Fruit fly (Drosophila melanogaster) whole organism, embryonic: ENCODE results near the gene CG44428.

ENCODE experiments used
- Ada2b ChIP-seq: fragments of 200-800 bp; sonication (Bioruptor generic); IDR thresholded peaks from 2 replicates; pipeline ENCODE4 v1.3.6; 2022; ENCODE audit warnings: missing biosample characterization, missing genetic modification characterization
- Atf6 ChIP-seq: fragments of 200-800 bp; sonication (Bioruptor generic); IDR thresholded peaks from 2 replicates; pipeline ENCODE4 v1.3.6; 2022; ENCODE audit warnings: missing biosample characterization, missing genetic modification characterization
- CG10274 ChIP-seq: fragments of 200-800 bp; sonication (Bioruptor generic); optimal IDR thresholded peaks from 3 replicates; lab custom pipeline; 2017; ENCODE audit warnings: missing biosample characterization, mild to moderate bottlenecking, missing genetic modification characterization
- CG10366 ChIP-seq: fragments of 200-800 bp; sonication (Bioruptor generic); IDR thresholded peaks from 2 replicates; pipeline ENCODE4 v1.3.6; 2022; ENCODE audit warnings: missing biosample characterization, missing genetic modification characterization
- CG11560 ChIP-seq: fragments of 200-800 bp; sonication (Bioruptor generic); IDR thresholded peaks from 3 replicates; pipeline ENCODE4 v1.3.6; 2022; ENCODE audit warnings: missing biosample characterization, missing genetic modification characterization
- CG11695 ChIP-seq: fragments of 200-800 bp; sonication (Bioruptor generic); IDR thresholded peaks from 3 replicates; pipeline ENCODE4 v1.3.6; 2022; ENCODE audit warnings: missing biosample characterization, missing genetic modification characterization
- CG1233 ChIP-seq: fragments of 200-800 bp; sonication (Bioruptor generic); optimal IDR thresholded peaks from 4 replicates; lab custom pipeline; 2018; ENCODE audit warnings: missing biosample characterization, mild to moderate bottlenecking, missing genetic modification characterization
- CG13894 ChIP-seq: fragments of 200-800 bp; sonication (Bioruptor generic); optimal IDR thresholded peaks from 3 replicates; lab custom pipeline; 2018; ENCODE audit warnings: missing biosample characterization, mild to moderate bottlenecking, missing genetic modification characterization, moderate library complexity
- CG14014 ChIP-seq: fragments of 200-800 bp; sonication (Bioruptor generic); IDR thresholded peaks from 2 replicates; pipeline ENCODE4 v1.3.6; 2022; ENCODE audit warnings: missing biosample characterization, missing genetic modification characterization
- CG15073 ChIP-seq: fragments of 200-800 bp; sonication (Bioruptor generic); optimal IDR thresholded peaks from 2 replicates; lab custom pipeline; 2016; ENCODE audit warnings: missing biosample characterization, missing genetic modification characterization
- CG17361 ChIP-seq: fragments of 200-800 bp; sonication (Bioruptor generic); IDR thresholded peaks from 3 replicates; pipeline ENCODE4 v1.3.6; 2022; ENCODE audit warnings: missing biosample characterization, missing genetic modification characterization
- CG18262 ChIP-seq: fragments of 200-800 bp; optimal IDR thresholded peaks from 3 replicates; lab custom pipeline; 2019; ENCODE audit warnings: missing biosample characterization, mild to moderate bottlenecking, missing genetic modification characterization, moderate library complexity
- CG1832 ChIP-seq: fragments of 200-800 bp; sonication (Bioruptor generic); optimal IDR thresholded peaks from 2 replicates; lab custom pipeline; 2017; ENCODE audit warnings: missing biosample characterization, mild to moderate bottlenecking, missing genetic modification characterization, inconsistent platforms
- CG2202 ChIP-seq: fragments of 200-800 bp; sonication (Bioruptor generic); optimal IDR thresholded peaks from 2 replicates; lab custom pipeline; 2018; ENCODE audit warnings: missing biosample characterization, mild to moderate bottlenecking, missing genetic modification characterization
- CG3065 ChIP-seq: fragments of 200-800 bp; sonication (Bioruptor generic); optimal IDR thresholded peaks from 2 replicates; lab custom pipeline; 2016; ENCODE audit warnings: missing biosample characterization, missing genetic modification characterization
- CG32767 ChIP-seq: fragments of 200-800 bp; sonication (Bioruptor generic); IDR thresholded peaks from 2 replicates; pipeline ENCODE4 v1.3.6; 2022; ENCODE audit warnings: missing biosample characterization, missing genetic modification characterization
- CG4282 ChIP-seq: fragments of 200-800 bp; sonication (Bioruptor generic); optimal IDR thresholded peaks from 2 replicates; lab custom pipeline; 2016; ENCODE audit warnings: missing biosample characterization, missing genetic modification characterization
- CG6272 ChIP-seq: fragments of 200-800 bp; sonication (Bioruptor generic); IDR thresholded peaks from 2 replicates; pipeline ENCODE4 v1.3.6; 2022; ENCODE audit warnings: missing biosample characterization, missing genetic modification characterization
- CG7839 ChIP-seq: fragments of 200-800 bp; sonication (Bioruptor generic); optimal IDR thresholded peaks from 3 replicates; lab custom pipeline; 2018; ENCODE audit warnings: missing biosample characterization, mild to moderate bottlenecking, missing genetic modification characterization, moderate library complexity
- CG8290 ChIP-seq, 3 experiments: fragments of 200-800 bp; sonication (Bioruptor generic); optimal IDR thresholded peaks; 2 replicates each; lab custom pipeline; 2016 to 2019; ENCODE audit warnings: missing biosample characterization in 3 of 3, missing genetic modification characterization in 3 of 3, mild to moderate bottlenecking in 2 of 3, moderate library complexity in 1 of 3
- CG8944 ChIP-seq: fragments of 200-800 bp; sonication (Bioruptor generic); optimal IDR thresholded peaks from 3 replicates; lab custom pipeline; 2016; ENCODE audit warnings: missing biosample characterization, missing genetic modification characterization
- CoRest ChIP-seq: fragments of 200-800 bp; sonication (Bioruptor generic); optimal IDR thresholded peaks from 3 replicates; lab custom pipeline; 2018; ENCODE audit warnings: missing biosample characterization, mild to moderate bottlenecking, missing genetic modification characterization, moderate library complexity
- Dll ChIP-seq: fragments of 200-800 bp; sonication (Bioruptor generic); IDR thresholded peaks from 4 replicates; pipeline ENCODE4 v1.3.6; 2022; ENCODE audit warnings: missing biosample characterization, missing genetic modification characterization; ENCODE audit not compliant: partially characterized antibody
- Hand ChIP-seq: fragments of 200-800 bp; sonication (Bioruptor generic); optimal IDR thresholded peaks from 2 replicates; lab custom pipeline; 2017; ENCODE audit warnings: mild to moderate bottlenecking, missing biosample characterization, missing genetic modification reagents, missing genetic modification characterization
- Mes4 ChIP-seq: fragments of 200-800 bp; sonication (Bioruptor generic); optimal IDR thresholded peaks from 2 replicates; lab custom pipeline; 2016; ENCODE audit warnings: missing biosample characterization, missing genetic modification characterization
- Oaz ChIP-seq: fragments of 200-800 bp; sonication (Bioruptor generic); IDR thresholded peaks from 2 replicates; pipeline ENCODE4 v1.3.6; 2022; ENCODE audit warnings: missing biosample characterization, missing genetic modification characterization
- Rx ChIP-seq: fragments of 200-800 bp; sonication (Bioruptor generic); IDR thresholded peaks from 2 replicates; pipeline ENCODE4 v1.3.6; 2022; ENCODE audit warnings: missing biosample characterization, missing genetic modification characterization
- Six4 ChIP-seq: fragments of 200-800 bp; sonication (Bioruptor generic); optimal IDR thresholded peaks from 2 replicates; lab custom pipeline; 2016; ENCODE audit warnings: missing biosample characterization, missing genetic modification characterization
- Ssrp ChIP-seq: fragments of 200-800 bp; sonication (Bioruptor generic); optimal IDR thresholded peaks from 2 replicates; lab custom pipeline; 2018; ENCODE audit warnings: missing biosample characterization, mild to moderate bottlenecking, missing genetic modification characterization, moderate library complexity
- TFAM ChIP-seq: fragments of 200-800 bp; sonication (Bioruptor generic); optimal IDR thresholded peaks from 2 replicates; lab custom pipeline; 2017; ENCODE audit warnings: missing biosample characterization, missing genetic modification characterization, inconsistent platforms
- Xrp1 ChIP-seq: fragments of 200-800 bp; sonication (Bioruptor generic); IDR thresholded peaks from 2 replicates; pipeline ENCODE4 v1.3.6; 2022; ENCODE audit warnings: missing biosample characterization, missing genetic modification characterization
- ara ChIP-seq: fragments of 200-800 bp; sonication (Bioruptor generic); IDR thresholded peaks from 2 replicates; pipeline ENCODE4 v1.3.6; 2022; ENCODE audit warnings: missing biosample characterization, missing genetic modification characterization
- cg ChIP-seq: fragments of 200-800 bp; sonication (Bioruptor generic); optimal IDR thresholded peaks from 3 replicates; lab custom pipeline; 2019; ENCODE audit warnings: missing biosample characterization, mild to moderate bottlenecking, missing genetic modification characterization, moderate library complexity
- chif ChIP-seq, 2 experiments: fragments of 200-800 bp; sonication (Bioruptor generic); optimal IDR thresholded peaks; 3 replicates each; lab custom pipeline; 2016; ENCODE audit warnings: missing biosample characterization in 2 of 2, missing genetic modification characterization in 2 of 2
- dpn ChIP-seq, 2 experiments: fragments of 200-800 bp; sonication (Bioruptor generic); optimal IDR thresholded peaks; 3 replicates each; lab custom pipeline; 2016; ENCODE audit warnings: missing biosample characterization in 2 of 2, missing genetic modification characterization in 2 of 2
- esg ChIP-seq: fragments of 200-800 bp; sonication (Bioruptor generic); conservative IDR thresholded peaks from 2 replicates; pipeline ENCODE4 v1.3.6; 2022; ENCODE audit warnings: missing biosample characterization, missing genetic modification characterization
- gfzf ChIP-seq: fragments of 200-800 bp; sonication (Bioruptor generic); optimal IDR thresholded peaks from 2 replicates; lab custom pipeline; 2016; ENCODE audit warnings: missing biosample characterization, mild to moderate bottlenecking, missing genetic modification characterization, moderate library complexity
- jigr1 ChIP-seq: fragments of 200-800 bp; sonication (Bioruptor generic); IDR thresholded peaks from 3 replicates; pipeline ENCODE4 v1.3.6; 2022; ENCODE audit warnings: missing biosample characterization, missing genetic modification characterization
- jing ChIP-seq: fragments of 200-800 bp; sonication (Bioruptor generic); optimal IDR thresholded peaks from 2 replicates; lab custom pipeline; 2018; ENCODE audit warnings: missing biosample characterization, mild to moderate bottlenecking, missing genetic modification characterization
- ken ChIP-seq: fragments of 200-800 bp; sonication (Bioruptor generic); IDR thresholded peaks from 3 replicates; pipeline ENCODE4 v1.3.6; 2022; ENCODE audit warnings: missing biosample characterization, missing genetic modification characterization
- lbe ChIP-seq: fragments of 200-800 bp; sonication (Bioruptor generic); optimal IDR thresholded peaks from 2 replicates; lab custom pipeline; 2016; ENCODE audit warnings: missing biosample characterization, mild to moderate bottlenecking, missing genetic modification characterization
- odd ChIP-seq: fragments of 200-800 bp; sonication (Bioruptor generic); optimal IDR thresholded peaks from 2 replicates; lab custom pipeline; 2017; ENCODE audit warnings: missing biosample characterization, mild to moderate bottlenecking, missing genetic modification characterization
- org-1 ChIP-seq: fragments of 200-800 bp; sonication (Bioruptor generic); optimal IDR thresholded peaks from 2 replicates; lab custom pipeline; 2017; ENCODE audit warnings: missing biosample characterization, missing genetic modification characterization
- repo ChIP-seq: fragments of 200-800 bp; sonication (Bioruptor generic); optimal IDR thresholded peaks from 2 replicates; lab custom pipeline; 2016; ENCODE audit warnings: missing biosample characterization, missing genetic modification characterization
- seq ChIP-seq: fragments of 200-800 bp; sonication (Bioruptor generic); IDR thresholded peaks from 2 replicates; pipeline ENCODE4 v1.3.6; 2022; ENCODE audit warnings: missing biosample characterization, missing genetic modification characterization
- unc-4 ChIP-seq: fragments of 200-800 bp; sonication (Bioruptor generic); IDR thresholded peaks from 2 replicates; pipeline ENCODE4 v1.3.6; 2022; ENCODE audit warnings: missing biosample characterization, missing genetic modification characterization; ENCODE audit not compliant: partially characterized antibody
- usp ChIP-seq: fragments of >200 bp; optimal IDR thresholded peaks from 2 replicates; lab custom pipeline; 2017; ENCODE audit warnings: missing biosample characterization, missing genetic modification characterization
- wor ChIP-seq: fragments of 200-800 bp; sonication (Bioruptor generic); IDR thresholded peaks from 2 replicates; pipeline ENCODE4 v1.3.6; 2022; ENCODE audit warnings: missing biosample characterization, missing genetic modification characterization

CG44428 gene

DNA sequence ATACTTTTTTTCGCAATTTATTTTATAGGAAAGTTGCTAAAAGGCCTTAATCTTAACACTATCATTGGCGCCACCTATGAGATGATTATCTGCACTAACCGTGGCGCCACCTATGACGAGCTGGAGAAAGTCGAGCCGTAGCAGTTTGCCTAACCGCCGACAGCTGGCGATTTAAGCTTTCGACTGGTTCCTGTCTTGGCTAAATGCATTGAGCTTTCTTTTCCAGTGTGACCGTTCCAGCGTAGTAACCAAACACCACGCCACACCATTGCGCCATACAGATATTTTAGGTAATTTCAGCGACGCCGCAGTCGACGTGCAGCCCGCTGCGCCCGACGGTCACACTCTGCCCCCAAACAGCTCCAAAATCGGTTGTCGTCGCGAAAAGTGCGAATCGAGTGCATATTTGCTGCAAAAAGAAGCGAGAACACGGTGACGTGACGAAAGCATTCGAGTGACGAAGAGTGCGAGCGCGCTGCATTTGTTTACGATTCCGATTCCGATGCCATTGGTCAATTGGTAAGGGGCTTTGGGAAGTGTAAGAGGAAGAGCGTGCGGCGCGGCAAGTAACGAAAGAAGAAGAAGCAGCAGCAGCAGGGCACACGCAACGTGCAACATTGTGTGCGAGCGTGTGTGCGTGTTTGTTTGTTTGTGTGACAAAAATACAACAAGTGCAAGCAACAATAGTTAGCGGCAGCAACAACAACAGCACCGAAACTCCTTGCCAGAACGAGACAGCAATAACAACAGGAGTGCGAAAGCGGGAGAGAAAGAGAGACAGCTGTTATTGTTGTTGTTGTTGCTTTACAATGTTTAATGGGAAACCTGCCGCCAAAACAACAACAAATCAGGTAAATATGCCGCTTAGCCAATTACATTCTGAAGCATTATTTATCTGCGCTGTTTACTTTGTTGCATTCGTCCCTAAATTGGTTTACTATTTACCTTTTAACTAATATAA is 33.7 kb upstream of the CG44428 start, which contains the start of the genes CG46311 and Tpst (continued):
- no peak for TF ChIP-seq Hand (GFP tag; lab: Kevin White, UChicago)
- no peak for TF ChIP-seq TFAM (GFP tag; lab: Kevin White, UChicago)
- TF ChIP-seq ken (GFP tag; lab: Robert Waterston, UW): peak; percentile 54; the same call in 1 of the 3 replicates
- TF ChIP-seq Ssrp: no peak
- peak; percentile 21; the same call in 1 of the 2 replicates for TF ChIP-seq Rx (GFP tag; lab: Robert Waterston, UW)
- TF ChIP-seq seq (GFP tag; lab: Robert Waterston, UW): no peak
- no peak for TF ChIP-seq Oaz (GFP tag; lab: Robert Waterston, UW)
- TF ChIP-seq Ada2b (GFP tag; lab: Robert Waterston, UW): peak; percentile 60
- TF ChIP-seq cg (GFP tag; lab: Kevin White, UChicago): peak; percentile 73
- TF ChIP-seq Dll (GFP tag; lab: Robert Waterston, UW): 0 out of 4 replicates have a peak, but pooled peaks have one; percentile 41
- TF ChIP-seq Xrp1: peak; percentile 34; the same call in 1 of the 2 replicates
- TF ChIP-seq CG18262 (tag; lab: Kevin White, UChicago): peak; percentile 34
- TF ChIP-seq repo (GFP tag; lab: Kevin White, UChicago): no peak
- TF ChIP-seq CG10274 (GFP tag; lab: Kevin White, UChicago): no peak
- peak; percentile 60 for TF ChIP-seq Mes4 (GFP tag; lab: Kevin White, UChicago)
- peak; percentile 31; the same call in 1 of the 2 replicates for TF ChIP-seq wor (GFP tag; lab: Robert Waterston, UW)
- TF ChIP-seq CG15073 (GFP tag; lab: Kevin White, UChicago): no peak
- TF ChIP-seq odd (GFP tag; lab: Kevin White, UChicago): no peak
- peak; percentile 64 for TF ChIP-seq CG8944
- TF ChIP-seq CG14014 (GFP tag; lab: Robert Waterston, UW): peak; percentile 74
- TF ChIP-seq CG10366 (GFP tag; lab: Robert Waterston, UW): peak; percentile 56
- peak; percentile 44 for TF ChIP-seq CoRest (tag; lab: Kevin White, UChicago)
- TF ChIP-seq org-1 (GFP tag; lab: Kevin White, UChicago): no peak
- peak; percentile 59 for TF ChIP-seq CG4282 (GFP tag; lab: Kevin White, UChicago)
- peak; percentile 72 to 73 for TF ChIP-seq dpn (GFP tag; optimal IDR thresholded peaks at IDR 0.05; lab: Kevin White, UChicago)
- TF ChIP-seq chif (GFP tag; optimal IDR thresholded peaks at IDR 0.05; lab: Kevin White, UChicago): peak; percentile 6 to 83
- peak; percentile 58 for TF ChIP-seq ara (GFP tag; lab: Robert Waterston, UW)
- peak; percentile 39; the same call in 2 of the 3 replicates for TF ChIP-seq CG17361 (GFP tag; lab: Robert Waterston, UW)
- TF ChIP-seq CG1233 (GFP tag; lab: Kevin White, UChicago): peak; percentile 38
- TF ChIP-seq CG1832: peak; percentile 44
- peak; percentile 41 for TF ChIP-seq Six4 (GFP tag; lab: Kevin White, UChicago)
- TF ChIP-seq lbe: no peak
- peak; percentile 57; the same call in 2 of the 3 replicates for TF ChIP-seq CG11560 (tag; lab: Robert Waterston, UW)
- no peak for TF ChIP-seq CG6272
- peak; percentile 70 for TF ChIP-seq CG8290 (GFP tag; optimal IDR thresholded peaks at IDR 0.05; lab: Kevin White, UChicago)
- peak; percentile 30 to 89 for TF ChIP-seq CG8290 (tag; optimal IDR thresholded peaks at IDR 0.05; lab: Kevin White, UChicago)
- peak; percentile 27; the same call in 1 of the 2 replicates for TF ChIP-seq esg (GFP tag; lab: Robert Waterston, UW)
- peak; percentile 66 for TF ChIP-seq CG7839 (tag; lab: Kevin White, UChicago)
- TF ChIP-seq CG13894: no peak
- TF ChIP-seq unc-4 (GFP tag; lab: Robert Waterston, UW): 0 out of 2 replicates have a peak, but pooled peaks have one; percentile 34
- TF ChIP-seq jigr1 (GFP tag; lab: Robert Waterston, UW): peak; percentile 26; the same call in 1 of the 3 replicates
- no peak for TF ChIP-seq CG11695 (GFP tag; lab: Robert Waterston, UW)
- peak; percentile 13 for TF ChIP-seq CG3065
- no peak for TF ChIP-seq usp (GFP tag; lab: Kevin White, UChicago)
- no peak for TF ChIP-seq CG2202 (tag; lab: Kevin White, UChicago)
- no peak for TF ChIP-seq Atf6 (GFP tag; lab: Robert Waterston, UW)
- TF ChIP-seq jing: no peak
- TF ChIP-seq CG32767 (GFP tag; lab: Robert Waterston, UW): no peak
- peak; percentile 99 for TF ChIP-seq gfzf (GFP tag; lab: Kevin White, UChicago)
